Fruit fly (Drosophila melanogaster): ENCODE results near the gene Unc-76.
A peak's percentile ranks its signal among the peaks of the same experiment; 100 is the strongest.

The Unc-76 gene

DNA sequence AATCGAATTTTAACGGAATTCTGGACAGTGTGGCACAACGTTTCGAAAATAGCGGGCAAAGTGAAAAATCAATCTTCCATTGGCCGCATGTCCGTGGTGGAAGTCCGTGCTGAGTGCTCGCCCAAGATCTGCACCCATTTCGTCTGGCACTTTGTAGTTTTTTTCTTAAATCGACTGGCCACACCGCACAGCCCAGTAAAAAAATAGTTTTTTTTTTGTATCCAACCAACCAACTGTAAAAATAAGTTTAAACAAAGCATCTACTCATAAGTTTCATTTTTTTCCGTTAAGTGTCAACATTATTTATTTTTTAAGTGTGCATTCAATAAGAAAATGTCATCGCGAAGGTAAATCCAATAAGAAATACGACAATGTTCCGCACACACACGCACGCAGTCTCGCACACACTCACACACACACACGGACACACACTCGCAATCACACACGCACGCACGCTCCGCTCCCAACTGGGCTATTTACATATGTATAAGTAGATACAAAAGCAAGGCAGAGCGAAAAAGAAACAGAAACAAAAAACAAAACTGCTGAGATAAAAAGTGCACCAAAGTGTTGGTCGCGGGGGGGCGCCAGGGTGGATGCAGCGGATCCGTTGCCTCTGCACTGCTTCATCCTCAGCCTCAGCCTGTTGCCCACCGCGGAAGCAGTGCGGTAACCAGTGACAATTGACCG is 13.8 kb downstream of the Unc-76 start, which contains the start of gene csw (continued):
- peak; percentile 36 for TF ChIP-seq kni (GFP tag; optimal IDR thresholded peaks at IDR 0.05)
- TF ChIP-seq CG11696 (GFP tag; IDR thresholded peaks at IDR 0.05): no peak
- no peak for TF ChIP-seq cad (GFP tag; optimal IDR thresholded peaks at IDR 0.05)
- TF ChIP-seq Dfd (GFP tag; optimal IDR thresholded peaks at IDR 0.05): no peak
- TF ChIP-seq CG10274 (GFP tag; optimal IDR thresholded peaks at IDR 0.05): no peak
- no peak for TF ChIP-seq gce (GFP tag; IDR thresholded peaks at IDR 0.05)
- no peak for TF ChIP-seq CG3281 (GFP tag; optimal IDR thresholded peaks at IDR 0.05)
- no peak for TF ChIP-seq CG7556 (GFP tag; optimal IDR thresholded peaks at IDR 0.05)
- TF ChIP-seq ken (GFP tag; IDR thresholded peaks at IDR 0.05): peak; percentile 72; the same call in 2 of the 3 replicates
- TF ChIP-seq CG13287 (GFP tag; IDR thresholded peaks at IDR 0.05; ENCODE audit: partially characterized antibody): peak; percentile 24; the same call in 1 of the 2 replicates
- no peak for TF ChIP-seq CrebB (tag; optimal IDR thresholded peaks at IDR 0.05)
- TF ChIP-seq CG7271 (tag; optimal IDR thresholded peaks at IDR 0.05): no peak
- peak; percentile 54; the same call in 2 of the 3 replicates for TF ChIP-seq zfh1 (GFP tag; IDR thresholded peaks at IDR 0.05)
- TF ChIP-seq CG2712 (tag; optimal IDR thresholded peaks at IDR 0.05): peak; percentile 30
- peak; percentile 95 for TF ChIP-seq CG10267 (tag; optimal IDR thresholded peaks at IDR 0.05)
- no peak for TF ChIP-seq dati (GFP tag; IDR thresholded peaks at IDR 0.05)
- peak; percentile 99 for TF ChIP-seq cg (GFP tag; optimal IDR thresholded peaks at IDR 0.05)
- TF ChIP-seq PHDP (tag; optimal IDR thresholded peaks at IDR 0.05): no peak
- peak; percentile 17 for TF ChIP-seq CG7839 (tag; optimal IDR thresholded peaks at IDR 0.05)
- no peak for TF ChIP-seq CG12299 (tag; optimal IDR thresholded peaks at IDR 0.05)
- no peak for TF ChIP-seq gsb (GFP tag; IDR thresholded peaks at IDR 0.05)
- peak; percentile 98 for TF ChIP-seq gfzf (GFP tag; optimal IDR thresholded peaks at IDR 0.05)
- no peak for TF ChIP-seq ttk (GFP tag; IDR thresholded peaks at IDR 0.05)
- TF ChIP-seq sd (tag; optimal IDR thresholded peaks at IDR 0.05): peak; percentile 35
- TF ChIP-seq CG7963 (GFP tag; IDR thresholded peaks at IDR 0.05; ENCODE audit: partially characterized antibody): no peak
- TF ChIP-seq CG30431 (GFP tag; optimal IDR thresholded peaks at IDR 0.05): no peak
- TF ChIP-seq CG12104 (GFP tag; optimal IDR thresholded peaks at IDR 0.05): no peak
- peak; percentile 11 for TF ChIP-seq CG18476 (GFP tag; optimal IDR thresholded peaks at IDR 0.05)
- TF ChIP-seq CG17912 (GFP tag; optimal IDR thresholded peaks at IDR 0.05): no peak
- peak; percentile 51 for TF ChIP-seq nmo (GFP tag; optimal IDR thresholded peaks at IDR 0.05)
- TF ChIP-seq Aef1 (GFP tag; IDR thresholded peaks at IDR 0.05): no peak
- TF ChIP-seq tll (GFP tag; optimal IDR thresholded peaks at IDR 0.05): no peak
- TF ChIP-seq bbx (GFP tag; IDR thresholded peaks at IDR 0.05; ENCODE audit: partially characterized antibody): peak; percentile 48; the same call in 1 of the 2 replicates
- peak; percentile 91 for TF ChIP-seq MESR4 (GFP tag; optimal IDR thresholded peaks at IDR 0.05)
- TF ChIP-seq vvl (GFP tag; IDR thresholded peaks at IDR 0.05): peak; percentile 25; the same call in 1 of the 2 replicates
- no peak for TF ChIP-seq CG14667 (GFP tag; IDR thresholded peaks at IDR 0.05)
- TF ChIP-seq CG8089 (GFP tag; optimal IDR thresholded peaks at IDR 0.05): no peak
- TF ChIP-seq CG17361 (GFP tag; IDR thresholded peaks at IDR 0.05): peak; percentile 31; the same call in 1 of the 3 replicates
- TF ChIP-seq CG15601 (tag; optimal IDR thresholded peaks at IDR 0.05): peak; percentile 40
- TF ChIP-seq Asciz (GFP tag; optimal IDR thresholded peaks at IDR 0.05): peak; percentile 53
- TF ChIP-seq CG9876 (GFP tag; optimal IDR thresholded peaks at IDR 0.05): no peak
- TF ChIP-seq Dp (GFP tag; optimal IDR thresholded peaks at IDR 0.05): peak; percentile 75
- TF ChIP-seq rib (GFP tag; IDR thresholded peaks at IDR 0.05): no peak
- TF ChIP-seq CG17385 (GFP tag; optimal IDR thresholded peaks at IDR 0.05): no peak
- TF ChIP-seq ind (GFP tag; optimal IDR thresholded peaks at IDR 0.05): peak; percentile 32
- TF ChIP-seq Hr78 (GFP tag; optimal IDR thresholded peaks at IDR 0.05): no peak
- no peak for TF ChIP-seq ap (GFP tag; IDR thresholded peaks at IDR 0.05)
- no peak for TF ChIP-seq aop (GFP tag; IDR thresholded peaks at IDR 0.05)
